Fruit fly (Drosophila melanogaster) whole organism, embryonic: ENCODE measurements around the gene mRpL28.

ENCODE experiments used
- Abd-B ChIP-seq: fragments of 200-800 bp; sonication (Bioruptor generic); optimal IDR thresholded peaks from 2 replicates; lab custom pipeline; 2018; ENCODE audit warnings: missing biosample characterization, mild to moderate bottlenecking, missing genetic modification characterization, moderate library complexity
- Adf1 ChIP-seq: fragments of 200-800 bp; sonication (Bioruptor generic); IDR thresholded peaks from 2 replicates; pipeline ENCODE4 v1.3.6; 2022; ENCODE audit warnings: missing biosample characterization, missing genetic modification characterization
- Atf6 ChIP-seq: fragments of 200-800 bp; sonication (Bioruptor generic); IDR thresholded peaks from 2 replicates; pipeline ENCODE4 v1.3.6; 2022; ENCODE audit warnings: missing biosample characterization, missing genetic modification characterization
- B-H2 ChIP-seq: fragments of 200-800 bp; sonication (Bioruptor generic); optimal IDR thresholded peaks from 2 replicates; lab custom pipeline; 2018; ENCODE audit warnings: missing biosample characterization, mild to moderate bottlenecking, missing genetic modification characterization
- CG10959 ChIP-seq: fragments of 200-800 bp; sonication (Bioruptor generic); IDR thresholded peaks from 2 replicates; pipeline ENCODE4 v1.3.6; 2022; ENCODE audit warnings: missing biosample characterization, missing genetic modification characterization
- CG11093 ChIP-seq: fragments of 200-800 bp; sonication (Bioruptor generic); IDR thresholded peaks from 3 replicates; pipeline ENCODE4 v1.3.6; 2022; ENCODE audit warnings: missing biosample characterization, missing genetic modification characterization
- CG11695 ChIP-seq: fragments of 200-800 bp; sonication (Bioruptor generic); IDR thresholded peaks from 3 replicates; pipeline ENCODE4 v1.3.6; 2022; ENCODE audit warnings: missing biosample characterization, missing genetic modification characterization
- CG14667 ChIP-seq: fragments of 200-800 bp; sonication (Bioruptor generic); IDR thresholded peaks from 2 replicates; pipeline ENCODE4 v1.3.6; 2022; ENCODE audit warnings: missing biosample characterization, missing genetic modification characterization
- CG15011 ChIP-seq: fragments of 200-800 bp; sonication (Bioruptor generic); optimal IDR thresholded peaks from 3 replicates; lab custom pipeline; 2018; ENCODE audit warnings: missing biosample characterization, mild to moderate bottlenecking, missing genetic modification characterization
- CG1647 ChIP-seq: fragments of 200-800 bp; sonication (Bioruptor generic); optimal IDR thresholded peaks from 3 replicates; lab custom pipeline; 2016; ENCODE audit warnings: missing biosample characterization, missing genetic modification characterization
- CG17361 ChIP-seq: fragments of 200-800 bp; sonication (Bioruptor generic); IDR thresholded peaks from 3 replicates; pipeline ENCODE4 v1.3.6; 2022; ENCODE audit warnings: missing biosample characterization, missing genetic modification characterization
- CG18599 ChIP-seq: fragments of 200-800 bp; sonication (Bioruptor generic); optimal IDR thresholded peaks from 3 replicates; lab custom pipeline; 2017; ENCODE audit warnings: missing biosample characterization, missing genetic modification characterization, mild to moderate bottlenecking, moderate library complexity, missing genetic modification reagents
- CG3065 ChIP-seq: fragments of 200-800 bp; sonication (Bioruptor generic); optimal IDR thresholded peaks from 2 replicates; lab custom pipeline; 2016; ENCODE audit warnings: missing biosample characterization, missing genetic modification characterization
- CG31365 ChIP-seq: fragments of 200-800 bp; sonication (Bioruptor generic); optimal IDR thresholded peaks from 2 replicates; lab custom pipeline; 2018; ENCODE audit warnings: missing biosample characterization, mild to moderate bottlenecking, missing genetic modification characterization
- CG3163 ChIP-seq: fragments of 200-800 bp; sonication (Bioruptor generic); optimal IDR thresholded peaks from 3 replicates; lab custom pipeline; 2016; ENCODE audit warnings: missing biosample characterization, missing genetic modification characterization
- CG33557 ChIP-seq: fragments of 200-800 bp; sonication (Bioruptor generic); optimal IDR thresholded peaks from 2 replicates; lab custom pipeline; 2019; ENCODE audit warnings: missing biosample characterization, mild to moderate bottlenecking, missing genetic modification characterization, moderate library complexity
- CG4328 ChIP-seq: fragments of 200-800 bp; sonication (Bioruptor generic); optimal IDR thresholded peaks from 3 replicates; lab custom pipeline; 2017; ENCODE audit warnings: missing biosample characterization, missing genetic modification reagents, missing genetic modification characterization
- CG6854 ChIP-seq: fragments of 200-800 bp; sonication (Bioruptor generic); optimal IDR thresholded peaks from 3 replicates; lab custom pipeline; 2017; ENCODE audit warnings: missing biosample characterization, mild to moderate bottlenecking, missing genetic modification characterization
- CG7786 ChIP-seq: fragments of 200-800 bp; sonication (Bioruptor generic); optimal IDR thresholded peaks from 2 replicates; lab custom pipeline; 2016; ENCODE audit warnings: missing biosample characterization, missing genetic modification characterization
- CG9727 ChIP-seq: fragments of 200-800 bp; sonication (Bioruptor generic); optimal IDR thresholded peaks from 3 replicates; lab custom pipeline; 2017; ENCODE audit warnings: missing biosample characterization, mild to moderate bottlenecking, missing genetic modification characterization
- CG9797 ChIP-seq: fragments of 200-800 bp; sonication (Bioruptor generic); optimal IDR thresholded peaks from 3 replicates; lab custom pipeline; 2018; ENCODE audit warnings: missing biosample characterization, mild to moderate bottlenecking, missing genetic modification characterization
- Dad ChIP-seq: fragments of 200-800 bp; sonication (Bioruptor generic); optimal IDR thresholded peaks from 3 replicates; lab custom pipeline; 2016; ENCODE audit warnings: missing biosample characterization, missing genetic modification characterization
- E2f2 ChIP-seq: fragments of 200-800 bp; sonication (Bioruptor generic); IDR thresholded peaks from 2 replicates; pipeline ENCODE4 v1.3.6; 2022; ENCODE audit warnings: missing biosample characterization, missing genetic modification characterization
- GATAe ChIP-seq: fragments of 200-800 bp; sonication (Bioruptor generic); conservative IDR thresholded peaks from 2 replicates; pipeline ENCODE4 v1.3.6; 2022; ENCODE audit warnings: missing biosample characterization, missing genetic modification characterization
- HmgZ ChIP-seq: fragments of 200-800 bp; sonication (Bioruptor generic); optimal IDR thresholded peaks from 2 replicates; lab custom pipeline; 2018; ENCODE audit warnings: missing biosample characterization, mild to moderate bottlenecking, missing genetic modification characterization
- Med ChIP-seq: fragments of 200-800 bp; sonication (Bioruptor generic); peaks from one replicate; lab custom pipeline; 2016; ENCODE audit warnings: missing biosample characterization, missing genetic modification characterization, mild to moderate bottlenecking, inconsistent platforms, moderate library complexity
- Mrtf ChIP-seq: fragments of 200-800 bp; sonication (Bioruptor generic); IDR thresholded peaks from 3 replicates; pipeline ENCODE4 v1.3.6; 2022; ENCODE audit warnings: missing biosample characterization, missing genetic modification characterization
- Nf-YA ChIP-seq: fragments of 200-800 bp; sonication (Bioruptor generic); IDR thresholded peaks from 2 replicates; pipeline ENCODE4 v1.3.6; 2022; ENCODE audit warnings: missing biosample characterization, missing genetic modification characterization
- Oaz ChIP-seq: fragments of 200-800 bp; sonication (Bioruptor generic); IDR thresholded peaks from 2 replicates; pipeline ENCODE4 v1.3.6; 2022; ENCODE audit warnings: missing biosample characterization, missing genetic modification characterization
- Oli ChIP-seq: fragments of 200-800 bp; sonication (Bioruptor generic); optimal IDR thresholded peaks from 2 replicates; lab custom pipeline; 2018; ENCODE audit warnings: missing biosample characterization, mild to moderate bottlenecking, missing genetic modification characterization, moderate library complexity
- Sin3A ChIP-seq: fragments of >200 bp; optimal IDR thresholded peaks from 2 replicates; lab custom pipeline; 2018
- Six4 ChIP-seq: fragments of 200-800 bp; sonication (Bioruptor generic); optimal IDR thresholded peaks from 2 replicates; lab custom pipeline; 2016; ENCODE audit warnings: missing biosample characterization, missing genetic modification characterization
- Tbp ChIP-seq: fragments of >200 bp; optimal IDR thresholded peaks from 2 replicates; lab custom pipeline; 2018; ENCODE audit warnings: missing biosample characterization, missing genetic modification characterization
- Xbp1 ChIP-seq: fragments of 200-800 bp; sonication (Bioruptor generic); optimal IDR thresholded peaks from 3 replicates; lab custom pipeline; 2016; ENCODE audit warnings: missing biosample characterization, mild to moderate bottlenecking, missing genetic modification characterization
- bcd ChIP-seq: fragments of 200-800 bp; sonication (Bioruptor generic); optimal IDR thresholded peaks from 2 replicates; lab custom pipeline; 2017; ENCODE audit warnings: missing biosample characterization, mild to moderate bottlenecking, missing genetic modification characterization
- bowl ChIP-seq: fragments of 200-800 bp; sonication (Bioruptor generic); IDR thresholded peaks from 2 replicates; pipeline ENCODE4 v1.3.6; 2022; ENCODE audit warnings: missing biosample characterization, missing genetic modification characterization
- btn ChIP-seq: fragments of 200-800 bp; sonication (Bioruptor generic); optimal IDR thresholded peaks from 2 replicates; lab custom pipeline; 2016; ENCODE audit warnings: missing biosample characterization, missing genetic modification characterization
- croc ChIP-seq: fragments of 200-800 bp; sonication (Bioruptor generic); conservative IDR thresholded peaks from 3 replicates; pipeline ENCODE4 v1.3.6; 2022; ENCODE audit warnings: missing biosample characterization, missing genetic modification characterization
- crp ChIP-seq, 2 experiments: fragments of 200-800 bp; sonication (Bioruptor generic); optimal IDR thresholded peaks; 2 replicates in 1 of 2; 3 replicates in 1 of 2; lab custom pipeline; 2017; ENCODE audit warnings: missing biosample characterization in 2 of 2, missing genetic modification characterization in 2 of 2, mild to moderate bottlenecking in 1 of 2, moderate library complexity in 1 of 2
- da ChIP-seq: fragments of 200-800 bp; sonication (Bioruptor generic); optimal IDR thresholded peaks from 2 replicates; lab custom pipeline; 2016; ENCODE audit warnings: missing biosample characterization, missing genetic modification characterization
- dm ChIP-seq: fragments of 200-800 bp; sonication (Bioruptor generic); optimal IDR thresholded peaks from 3 replicates; lab custom pipeline; 2016; ENCODE audit warnings: missing biosample characterization, missing genetic modification characterization
- eyg ChIP-seq: fragments of 200-800 bp; sonication (Bioruptor generic); optimal IDR thresholded peaks from 3 replicates; lab custom pipeline; 2016; ENCODE audit warnings: missing biosample characterization, missing genetic modification characterization
- fru ChIP-seq: fragments of >200 bp; optimal IDR thresholded peaks from 2 replicates; lab custom pipeline; 2017
- fu2 ChIP-seq: fragments of 200-800 bp; sonication (Bioruptor generic); optimal IDR thresholded peaks from 2 replicates; lab custom pipeline; 2016; ENCODE audit warnings: missing biosample characterization, missing genetic modification characterization
- hbn ChIP-seq: fragments of 200-800 bp; sonication (Bioruptor generic); IDR thresholded peaks from 2 replicates; pipeline ENCODE4 v1.3.6; 2022; ENCODE audit warnings: missing biosample characterization, missing genetic modification characterization; ENCODE audit not compliant: partially characterized antibody
- her ChIP-seq: fragments of 200-800 bp; sonication (Bioruptor generic); optimal IDR thresholded peaks from 2 replicates; lab custom pipeline; 2016; ENCODE audit warnings: missing biosample characterization, missing genetic modification characterization
- hth ChIP-seq: fragments of >200 bp; optimal IDR thresholded peaks from 2 replicates; lab custom pipeline; 2017; ENCODE audit warnings: inconsistent platforms
- onecut ChIP-seq: fragments of 200-800 bp; sonication (Bioruptor generic); IDR thresholded peaks from 2 replicates; pipeline ENCODE4 v1.3.6; 2022; ENCODE audit warnings: missing biosample characterization, missing genetic modification characterization
- ranshi ChIP-seq: fragments of 200-800 bp; sonication (Bioruptor generic); IDR thresholded peaks from 2 replicates; pipeline ENCODE4 v1.3.6; 2022; ENCODE audit warnings: missing biosample characterization, missing genetic modification characterization
- repo ChIP-seq: fragments of 200-800 bp; sonication (Bioruptor generic); optimal IDR thresholded peaks from 2 replicates; lab custom pipeline; 2016; ENCODE audit warnings: missing biosample characterization, missing genetic modification characterization
- slou ChIP-seq: fragments of 200-800 bp; sonication (Bioruptor generic); optimal IDR thresholded peaks from 3 replicates; lab custom pipeline; 2016; ENCODE audit warnings: missing biosample characterization, missing genetic modification characterization
- tap ChIP-seq: fragments of 200-800 bp; optimal IDR thresholded peaks from 3 replicates; lab custom pipeline; 2019; ENCODE audit warnings: missing biosample characterization, mild to moderate bottlenecking, missing genetic modification characterization, moderate library complexity
- tup ChIP-seq: fragments of 200-800 bp; sonication (Bioruptor generic); optimal IDR thresholded peaks from 2 replicates; lab custom pipeline; 2016; ENCODE audit warnings: missing biosample characterization, mild to moderate bottlenecking, missing genetic modification characterization, moderate library complexity

The mRpL28 gene

dm6 chr2L:5010784-5011260 lies 37.0 kb downstream of the mRpL28 start, which contains the start of the genes CG31917, Tfb5 and SelT (continued):
- TF ChIP-seq CG3065 (GFP tag; lab: Kevin White, UChicago) (no peak), tap (tag; lab: Kevin White, UChicago) (no peak), Dad (peak; percentile 65), eyg (GFP tag; lab: Kevin White, UChicago) (no peak), slou (peak; percentile 39), Six4 (no peak), CG17361 (GFP tag; lab: Robert Waterston, UW) (no peak; the same call in 1 of the 3 replicates), Oli (tag; lab: Kevin White, UChicago) (peak; percentile 15), B-H2 (GFP tag; lab: Kevin White, UChicago) (peak; percentile 42), bowl (no peak), Oaz (no peak), Mrtf (no peak), Atf6 (GFP tag; lab: Robert Waterston, UW) (peak; percentile 30; the same call in 1 of the 2 replicates), Xbp1 (GFP tag; lab: Kevin White, UChicago) (peak; percentile 65), CG10959 (no peak), dm (GFP tag; lab: Kevin White, UChicago) (peak; percentile 62), hth (lab: Kevin White, UChicago) (no peak), CG33557 (peak; percentile 56), CG6854 (GFP tag; lab: Kevin White, UChicago) (no peak), Sin3A (lab: Kevin White, UChicago) (peak; percentile 66), Abd-B (GFP tag; lab: Kevin White, UChicago) (peak; percentile 46), CG31365 (tag; lab: Kevin White, UChicago) (no peak), CG1647 (GFP tag; lab: Kevin White, UChicago) (peak; percentile 35), da (no peak), fu2 (peak; percentile 59), fru (lab: Kevin White, UChicago) (no peak), repo (GFP tag; lab: Kevin White, UChicago) (peak; percentile 35), Tbp (GFP tag; lab: Kevin White, UChicago) (no peak), ranshi (GFP tag; lab: Robert Waterston, UW) (no peak), E2f2 (GFP tag; lab: Robert Waterston, UW) (0 out of 2 replicates have a peak, but pooled peaks have one; percentile 11), CG14667 (GFP tag; lab: Robert Waterston, UW) (0 out of 2 replicates have a peak, but pooled peaks have one; percentile 12), Nf-YA (no peak), CG11093 (no peak), btn (no peak), croc (no peak), CG4328 (GFP tag; lab: Kevin White, UChicago) (peak; percentile 5), crp (GFP tag; optimal IDR thresholded peaks at IDR 0.05; lab: Kevin White, UChicago) (no peak), CG9797 (GFP tag; lab: Kevin White, UChicago) (peak; percentile 30), CG15011 (GFP tag; lab: Kevin White, UChicago) (no peak), hbn (GFP tag; lab: Robert Waterston, UW) (peak; percentile 65), tup (no peak), onecut (GFP tag; lab: Robert Waterston, UW) (peak; percentile 57; the same call in 1 of the 2 replicates), CG7786 (GFP tag; lab: Kevin White, UChicago) (peak; percentile 39), Adf1 (GFP tag; lab: Robert Waterston, UW) (0 out of 2 replicates have a peak, but pooled peaks have one; percentile 31), her (GFP tag; lab: Kevin White, UChicago) (peak; percentile 24), GATAe (GFP tag; lab: Robert Waterston, UW) (no peak), CG3163 (peak; percentile 2), CG9727 (GFP tag; lab: Kevin White, UChicago) (peak; percentile 45), CG11695 (GFP tag; lab: Robert Waterston, UW) (no peak), Med (GFP tag; lab: Kevin White, UChicago) (peak; percentile 92), CG18599 (peak; percentile 43), HmgZ (peak; percentile 76), bcd (GFP tag; lab: Kevin White, UChicago) (peak; percentile 32)
